Worm (Caenorhabditis elegans): ENCODE data around the gene mig-14.

Gene mig-14

DNA sequence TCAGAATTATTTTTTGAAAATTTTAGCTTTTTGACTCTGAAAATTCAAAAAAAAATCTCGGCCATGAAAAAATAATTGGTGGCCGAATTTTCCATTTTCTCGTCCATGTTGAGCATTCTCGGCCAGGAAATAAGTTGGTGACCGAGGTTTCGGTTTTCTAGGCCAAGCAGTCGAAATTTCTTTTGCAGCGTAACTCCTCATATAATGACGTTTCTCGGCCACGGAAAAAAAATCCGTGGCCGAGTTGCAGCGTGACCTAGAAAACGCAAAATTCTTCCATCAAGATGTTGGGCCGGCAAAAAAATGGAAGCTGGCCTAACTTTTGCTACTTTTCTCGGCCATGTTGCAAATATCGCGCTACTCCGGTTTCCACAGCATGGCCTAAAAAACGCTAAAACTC, 8.6 kb downstream of the mig-14 start:
- TF ChIP-seq zag-1 (tag; optimal IDR thresholded peaks at IDR 0.05) (no peak), ceh-82 (tag; optimal IDR thresholded peaks at IDR 0.05) (no peak), nhr-23 (tag; optimal IDR thresholded peaks at IDR 0.05) (no peak), nhr-10 (tag; optimal IDR thresholded peaks at IDR 0.05) (no peak), nhr-21 (tag; optimal IDR thresholded peaks at IDR 0.05) (no peak), sma-3 (GFP tag; optimal IDR thresholded peaks at IDR 0.05) (no peak), dmd-4 (tag; optimal IDR thresholded peaks at IDR 0.05) (no peak), mbf-1 (tag; optimal IDR thresholded peaks at IDR 0.05) (no peak), ztf-1 (GFP tag; conservative IDR thresholded peaks at IDR 0.05) (no peak), nhr-11 (tag; optimal IDR thresholded peaks at IDR 0.05) (no peak), C34F6.9 (tag; optimal IDR thresholded peaks at IDR 0.05) (no peak)

DNA sequence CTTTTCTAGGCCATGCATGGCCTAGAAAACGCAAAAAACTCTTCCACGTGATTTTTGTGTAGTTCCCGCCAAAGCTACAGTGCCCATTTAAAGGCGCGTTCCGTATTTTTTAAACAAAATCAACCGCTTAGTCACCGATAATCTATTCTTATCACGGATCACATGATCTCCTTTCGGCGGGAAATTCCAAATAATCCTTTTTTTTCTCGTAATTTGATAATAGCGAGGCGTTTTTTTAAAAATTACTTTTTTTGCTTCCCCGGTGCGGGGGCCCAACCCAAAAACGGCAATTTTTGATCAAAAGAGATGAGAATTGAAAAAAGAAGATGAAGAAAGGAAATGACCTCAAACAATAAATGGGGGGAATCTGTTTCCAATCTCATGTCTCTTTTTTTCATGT, 9.5 kb downstream of the mig-14 start:
- TF ChIP-seq nhr-12 (tag; optimal IDR thresholded peaks at IDR 0.05) = no peak
- no peak for TF ChIP-seq lin-11 (tag; optimal IDR thresholded peaks at IDR 0.05)
- TF ChIP-seq gmeb-1 (tag; optimal IDR thresholded peaks at IDR 0.05) = peak; percentile 23
- no peak for TF ChIP-seq ZK546.5 (tag; optimal IDR thresholded peaks at IDR 0.05)

DNA sequence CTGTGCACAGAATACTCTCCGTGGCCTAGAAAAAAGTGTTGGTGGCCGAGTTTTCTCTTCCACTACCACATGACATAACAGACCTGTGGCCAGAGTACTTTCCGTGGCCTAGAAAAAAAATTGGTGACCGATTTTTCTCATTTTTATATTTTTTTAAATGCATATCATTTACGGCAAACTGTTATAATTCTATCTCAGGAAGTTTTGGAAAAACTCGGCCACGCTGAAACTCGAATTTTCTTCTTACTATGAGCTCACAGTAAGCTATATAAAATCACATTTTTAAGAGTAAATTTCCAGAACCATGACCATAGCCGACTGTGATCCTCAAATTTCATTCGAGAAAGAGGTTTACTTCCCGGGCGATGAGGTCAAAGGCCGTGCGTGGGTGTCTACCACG, 10.5 kb downstream of the mig-14 start, which contains the start of gene arrd-14:
arrd-14 (plus strand) TSS at position 301 of the 400 bp plus-strand sequence.
- TF ChIP-seq lin-13 (GFP tag; optimal IDR thresholded peaks at IDR 0.05) (no peak), ceh-82 (tag; optimal IDR thresholded peaks at IDR 0.05) (no peak), F13H6.1 (tag; optimal IDR thresholded peaks at IDR 0.05) (no peak), ztf-11 (tag; optimal IDR thresholded peaks at IDR 0.05) (no peak)

DNA sequence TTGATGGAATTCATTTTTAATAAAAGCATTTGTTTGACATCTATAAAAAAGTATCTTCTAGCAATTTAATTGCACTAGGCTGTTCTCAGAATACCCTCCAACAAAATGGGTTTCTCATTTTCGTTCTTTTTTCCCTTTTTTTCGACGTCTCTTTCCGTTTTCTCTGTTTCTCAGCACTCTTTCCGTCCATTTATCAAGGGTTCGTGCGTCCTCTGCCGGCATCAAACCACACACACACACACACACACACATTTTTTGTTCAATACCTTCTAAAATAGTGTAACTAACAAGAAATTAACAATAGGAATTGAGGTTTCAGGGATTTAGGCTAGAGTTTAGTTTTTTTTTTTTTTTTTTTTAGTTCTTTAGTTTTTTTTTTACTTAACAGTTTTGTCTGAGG, 14.7 kb downstream of the mig-14 start:
- TF ChIP-seq zag-1 (tag; optimal IDR thresholded peaks at IDR 0.05) (peak; percentile 35), sma-9 (GFP tag; optimal IDR thresholded peaks at IDR 0.05) (peak; percentile 1), sma-9 (tag; optimal IDR thresholded peaks at IDR 0.05) (no peak), nhr-25 (tag; optimal IDR thresholded peaks at IDR 0.05) (peak; percentile 20), unc-55 (GFP tag; optimal IDR thresholded peaks at IDR 0.05) (peak; percentile 35), nhr-21 (tag; optimal IDR thresholded peaks at IDR 0.05) (no peak), sem-4 (tag; optimal IDR thresholded peaks at IDR 0.05) (peak; percentile 7), C34F6.9 (tag; optimal IDR thresholded peaks at IDR 0.05) (peak; percentile 46), crh-2 (tag; optimal IDR thresholded peaks at IDR 0.05) (no peak), lsy-2 (tag; optimal IDR thresholded peaks at IDR 0.05) (peak in 1 of 2 experiments; percentile 38), blmp-1 (tag; optimal IDR thresholded peaks at IDR 0.05; ENCODE audit: insufficient read depth) (no peak)

DNA sequence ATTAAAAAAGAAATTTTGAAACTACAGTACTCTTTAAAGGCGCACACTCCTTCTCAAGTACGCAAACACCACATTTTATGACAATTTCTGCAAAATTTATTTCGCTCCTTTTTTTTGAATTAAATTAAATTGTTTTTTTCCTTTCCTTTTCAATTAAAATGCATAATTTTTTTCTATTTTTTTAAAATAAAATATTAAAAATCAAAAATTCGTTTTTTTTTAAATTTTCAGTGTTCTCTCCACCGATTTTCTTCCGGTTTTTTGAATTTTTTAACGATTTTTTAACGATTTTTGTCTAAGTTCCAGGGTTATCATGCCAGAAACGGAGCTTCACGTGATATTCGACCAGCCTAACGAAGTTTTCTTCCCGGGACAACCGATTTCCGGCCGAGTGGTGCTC, 16.6 kb downstream of the mig-14 start, which contains the start of gene arrd-13:
arrd-13 (plus strand) TSS at position 301 of the 400 bp plus-strand sequence.
- no peak for TF ChIP-seq nhr-11 (tag; optimal IDR thresholded peaks at IDR 0.05)
- no peak for TF ChIP-seq dmd-4 (tag; optimal IDR thresholded peaks at IDR 0.05)
- no peak for TF ChIP-seq crh-2 (tag; optimal IDR thresholded peaks at IDR 0.05)
- TF ChIP-seq ztf-11 (tag; optimal IDR thresholded peaks at IDR 0.05) = no peak
- TF ChIP-seq sma-3 (GFP tag; optimal IDR thresholded peaks at IDR 0.05) = no peak
- TF ChIP-seq skn-1 (tag; optimal IDR thresholded peaks at IDR 0.05) = no peak
- TF ChIP-seq aly-2 (tag; optimal IDR thresholded peaks at IDR 0.05) = no peak
- TF ChIP-seq mab-5 (tag; optimal IDR thresholded peaks at IDR 0.05) = no peak
- no peak for TF ChIP-seq nhr-12 (tag; optimal IDR thresholded peaks at IDR 0.05)
- TF ChIP-seq Y55F3AM.14 (GFP tag; optimal IDR thresholded peaks at IDR 0.05) = no peak
- TF ChIP-seq C34F6.9 (tag; optimal IDR thresholded peaks at IDR 0.05) = no peak
- no peak for TF ChIP-seq nhr-237 (tag; optimal IDR thresholded peaks at IDR 0.05)
- TF ChIP-seq mdl-1 (tag; optimal IDR thresholded peaks at IDR 0.05) = no peak
- TF ChIP-seq lin-13 (GFP tag; optimal IDR thresholded peaks at IDR 0.05) = no peak
- no peak for TF ChIP-seq nhr-23 (tag; optimal IDR thresholded peaks at IDR 0.05)
- no peak for TF ChIP-seq zag-1 (tag; optimal IDR thresholded peaks at IDR 0.05)
- no peak for TF ChIP-seq alr-1 (tag; optimal IDR thresholded peaks at IDR 0.05)
- no peak for TF ChIP-seq snpc-4 (tag; optimal IDR thresholded peaks at IDR 0.05)
- no peak for TF ChIP-seq nhr-25 (tag; optimal IDR thresholded peaks at IDR 0.05)
- TF ChIP-seq unc-62 (GFP tag; optimal IDR thresholded peaks at IDR 0.05) = no peak
